Worm (Caenorhabditis elegans): ENCODE results near the gene sta-1.

- TF ChIP-seq lin-13 (GFP tag; optimal IDR thresholded peaks at IDR 0.05) (no peak), fkh-10 (GFP tag; optimal IDR thresholded peaks at IDR 0.05) (peak; percentile 5), nhr-76 (tag; optimal IDR thresholded peaks at IDR 0.05) (no peak), elt-3 (tag; optimal IDR thresholded peaks at IDR 0.05) (no peak), efl-1 (optimal IDR thresholded peaks at IDR 0.05) (no peak), efl-1 (GFP tag; optimal IDR thresholded peaks at IDR 0.05 in 1 of 2) (no peak), ama-1 (optimal IDR thresholded peaks at IDR 0.05) (no peak), ztf-4 (tag; optimal IDR thresholded peaks at IDR 0.05) (peak; percentile 28), irx-1 (tag; optimal IDR thresholded peaks at IDR 0.05) (peak; percentile 24)
Measured at ce11 chrIV:16658731-16659130, 5.4 kb upstream of the sta-1 start.

All from whole organism, L1 larva.